Fruit fly (Drosophila melanogaster): Measurements from ENCODE around the gene Cks85A.

The Cks85A gene

dm6 chr3R:8667568-8667967, 50.7 kb downstream of the Cks85A start, which contains the start of gene CG8036:
CG8036 (plus strand) TSS chr3R:8667868.
- TF ChIP-seq CG4496 (GFP tag; IDR thresholded peaks at IDR 0.05) (no peak), Pif1A (GFP tag; optimal IDR thresholded peaks at IDR 0.05) (no peak), rn (GFP tag; IDR thresholded peaks at IDR 0.05) (no peak), CG34367 (tag; optimal IDR thresholded peaks at IDR 0.05) (no peak), Pif1B (GFP tag; optimal IDR thresholded peaks at IDR 0.05) (no peak), gl (tag; optimal IDR thresholded peaks at IDR 0.05) (no peak), Snoo (tag; optimal IDR thresholded peaks at IDR 0.05) (no peak), EcR (GFP tag; optimal IDR thresholded peaks at IDR 0.05) (no peak)

- TF ChIP-seq CG8301 (tag; optimal IDR thresholded peaks at IDR 0.05) (no peak), CG9948 (tag; optimal IDR thresholded peaks at IDR 0.05) (no peak), CG13204 (GFP tag; optimal IDR thresholded peaks at IDR 0.05) (no peak), CG17806 (tag; optimal IDR thresholded peaks at IDR 0.05) (no peak), Pif1B (GFP tag; optimal IDR thresholded peaks at IDR 0.05) (no peak), EcR (GFP tag; optimal IDR thresholded peaks at IDR 0.05) (no peak), CG14655 (GFP tag; optimal IDR thresholded peaks at IDR 0.05) (no peak), CG4496 (GFP tag; IDR thresholded peaks at IDR 0.05) (no peak)
Observed at dm6 chr3R:8664699-8665340, 53.4 kb downstream of the Cks85A start.

dm6 chr3R:8663668-8664283, 54.5 kb downstream of the Cks85A start, which contains the start of gene CG8032:
CG8032 (plus strand) TSS chr3R:8664115.
- TF ChIP-seq CG4496 (GFP tag; IDR thresholded peaks at IDR 0.05), result no peak
- peak; percentile 5 for TF ChIP-seq CG14655 (GFP tag; optimal IDR thresholded peaks at IDR 0.05)
- TF ChIP-seq Snoo (tag; optimal IDR thresholded peaks at IDR 0.05), result no peak
- TF ChIP-seq CG10348 (GFP tag; IDR thresholded peaks at IDR 0.05), result no peak
- no peak for TF ChIP-seq CG17806 (tag; optimal IDR thresholded peaks at IDR 0.05)
- no peak for TF ChIP-seq CG13204 (GFP tag; optimal IDR thresholded peaks at IDR 0.05)
- no peak for TF ChIP-seq CG8159 (tag; optimal IDR thresholded peaks at IDR 0.05)
- TF ChIP-seq fd96Ca (GFP tag; IDR thresholded peaks at IDR 0.05), result peak; percentile 34; the same call in 1 of the 3 replicates
- TF ChIP-seq Pif1A (GFP tag; optimal IDR thresholded peaks at IDR 0.05), result no peak
- TF ChIP-seq CG15710 (tag; optimal IDR thresholded peaks at IDR 0.05), result peak; percentile 27

Data from whole organism, pupa.